Fruit fly (Drosophila melanogaster): ENCODE data around the gene CG10681.

dm6 chr3L:12482246-12482645 is 19.1 kb upstream of the CG10681 start, which contains the start of gene CG33725:
- no peak for TF ChIP-seq brk (GFP tag; optimal IDR thresholded peaks at IDR 0.05)
- TF ChIP-seq psq (GFP tag; optimal IDR thresholded peaks at IDR 0.05): no peak
- no peak for TF ChIP-seq OdsH (GFP tag; optimal IDR thresholded peaks at IDR 0.05)
- TF ChIP-seq HLH106 (tag; optimal IDR thresholded peaks at IDR 0.05): no peak
- no peak for TF ChIP-seq ey (GFP tag; optimal IDR thresholded peaks at IDR 0.05)
- TF ChIP-seq usp (GFP tag; optimal IDR thresholded peaks at IDR 0.05): no peak
- no peak for TF ChIP-seq GATAd (GFP tag; optimal IDR thresholded peaks at IDR 0.05)
- no peak for TF ChIP-seq h (GFP tag; optimal IDR thresholded peaks at IDR 0.05)
- TF ChIP-seq Rel (GFP tag; optimal IDR thresholded peaks at IDR 0.05): no peak
- TF ChIP-seq Rel (tag; optimal IDR thresholded peaks at IDR 0.05): no peak
- no peak for TF ChIP-seq tai (GFP tag; optimal IDR thresholded peaks at IDR 0.05)
- no peak for TF ChIP-seq jim (GFP tag; optimal IDR thresholded peaks at IDR 0.05)
